Fruit fly (Drosophila melanogaster) whole organism, pupa: Measurements from ENCODE around the gene CG4375.

Source experiments
- CG10348 ChIP-seq: fragments of 200-800 bp; sonication (Bioruptor generic); IDR thresholded peaks from 2 replicates; pipeline ENCODE4 v1.3.6; 2022; ENCODE audit warnings: missing biosample characterization, missing genetic modification characterization
- CG12605 ChIP-seq: fragments of 200-800 bp; sonication (Bioruptor generic); IDR thresholded peaks from 2 replicates; pipeline ENCODE4 v1.3.6; 2022; ENCODE audit warnings: missing biosample characterization, missing genetic modification characterization
- CG13204 ChIP-seq: fragments of 200-800 bp; sonication (Bioruptor generic); optimal IDR thresholded peaks from 2 replicates; lab custom pipeline; 2018; ENCODE audit warnings: missing biosample characterization, mild to moderate bottlenecking, missing genetic modification characterization, moderate library complexity
- CG14655 ChIP-seq: fragments of 200-800 bp; sonication (Bioruptor generic); optimal IDR thresholded peaks from 3 replicates; lab custom pipeline; 2017; ENCODE audit warnings: mild to moderate bottlenecking, missing biosample characterization, missing genetic modification reagents, missing genetic modification characterization
- CG15710 ChIP-seq: fragments of 200-800 bp; sonication (Bioruptor generic); optimal IDR thresholded peaks from 2 replicates; lab custom pipeline; 2018; ENCODE audit warnings: missing biosample characterization, mild to moderate bottlenecking, missing genetic modification characterization, moderate library complexity
- CG17806 ChIP-seq: fragments of 200-800 bp; sonication (Bioruptor generic); optimal IDR thresholded peaks from 2 replicates; lab custom pipeline; 2018; ENCODE audit warnings: missing biosample characterization, mild to moderate bottlenecking, missing genetic modification characterization, moderate library complexity
- CG32121 ChIP-seq: fragments of 200-800 bp; sonication (Bioruptor generic); IDR thresholded peaks from 2 replicates; pipeline ENCODE4 v1.3.6; 2022; ENCODE audit warnings: missing biosample characterization, missing genetic modification characterization
- CG34367 ChIP-seq: fragments of 200-800 bp; sonication (Bioruptor generic); optimal IDR thresholded peaks from 2 replicates; lab custom pipeline; 2018; ENCODE audit warnings: missing biosample characterization, mild to moderate bottlenecking, missing genetic modification characterization
- CG4496 ChIP-seq: fragments of 200-800 bp; sonication (Bioruptor generic); IDR thresholded peaks from 3 replicates; pipeline ENCODE4 v1.3.6; 2022; ENCODE audit warnings: missing biosample characterization, missing genetic modification characterization
- CG8159 ChIP-seq: fragments of 200-800 bp; sonication (Bioruptor generic); optimal IDR thresholded peaks from 3 replicates; lab custom pipeline; 2018; ENCODE audit warnings: missing biosample characterization, mild to moderate bottlenecking, missing genetic modification characterization, moderate library complexity
- CG8301 ChIP-seq: fragments of 200-800 bp; sonication (Bioruptor generic); optimal IDR thresholded peaks from 2 replicates; lab custom pipeline; 2018; ENCODE audit warnings: missing biosample characterization, mild to moderate bottlenecking, missing genetic modification characterization
- CG9948 ChIP-seq: fragments of 200-800 bp; sonication (Bioruptor generic); optimal IDR thresholded peaks from 2 replicates; lab custom pipeline; 2018; ENCODE audit warnings: missing biosample characterization, mild to moderate bottlenecking, missing genetic modification characterization, moderate library complexity
- D1 ChIP-seq: fragments of 200-800 bp; sonication (Bioruptor generic); optimal IDR thresholded peaks from 2 replicates; lab custom pipeline; 2018; ENCODE audit warnings: missing biosample characterization, mild to moderate bottlenecking, missing genetic modification characterization, moderate library complexity
- EcR ChIP-seq: fragments of 200-800 bp; sonication (Bioruptor generic); optimal IDR thresholded peaks from 3 replicates; lab custom pipeline; 2019; ENCODE audit warnings: missing biosample characterization, missing genetic modification characterization, mild to moderate bottlenecking, moderate library complexity, missing genetic modification reagents
- Ets98B ChIP-seq: fragments of 200-800 bp; sonication (Bioruptor generic); IDR thresholded peaks from 2 replicates; pipeline ENCODE4 v1.3.6; 2022; ENCODE audit warnings: missing biosample characterization, missing genetic modification characterization
- Pif1A ChIP-seq: fragments of 200-800 bp; sonication (Bioruptor generic); optimal IDR thresholded peaks from 3 replicates; lab custom pipeline; 2016; ENCODE audit warnings: missing biosample characterization, missing genetic modification characterization
- Pif1B ChIP-seq: fragments of 200-800 bp; sonication (Bioruptor generic); optimal IDR thresholded peaks from 3 replicates; lab custom pipeline; 2016; ENCODE audit warnings: missing biosample characterization, missing genetic modification characterization
- Snoo ChIP-seq: fragments of 200-800 bp; sonication (Bioruptor generic); optimal IDR thresholded peaks from 3 replicates; lab custom pipeline; 2017; ENCODE audit warnings: missing biosample characterization, mild to moderate bottlenecking, missing genetic modification characterization, inconsistent platforms
- fd96Ca ChIP-seq: fragments of 200-800 bp; sonication (Bioruptor generic); IDR thresholded peaks from 3 replicates; pipeline ENCODE4 v1.3.6; 2022; ENCODE audit warnings: missing biosample characterization, missing genetic modification characterization
- gl ChIP-seq: fragments of 200-800 bp; sonication (Bioruptor generic); optimal IDR thresholded peaks from 2 replicates; lab custom pipeline; 2018; ENCODE audit warnings: missing biosample characterization, mild to moderate bottlenecking, missing genetic modification characterization
- rn ChIP-seq: fragments of 200-800 bp; sonication (Bioruptor generic); IDR thresholded peaks from 2 replicates; pipeline ENCODE4 v1.3.6; 2022; ENCODE audit warnings: missing biosample characterization, missing genetic modification characterization

The CG4375 gene

dm6 chr2L:1072184-1072583 lies 45.5 kb upstream of the CG4375 start:
- TF ChIP-seq CG8301 (tag; lab: Kevin White, UChicago): peak; percentile 38
- no peak for TF ChIP-seq Snoo
- peak; percentile 72 for TF ChIP-seq CG14655 (GFP tag; lab: Kevin White, UChicago)
- TF ChIP-seq EcR (GFP tag; lab: Kevin White, UChicago): no peak
- TF ChIP-seq D1 (tag; lab: Kevin White, UChicago): no peak
- peak; percentile 84 for TF ChIP-seq CG4496 (GFP tag; lab: Robert Waterston, UW)
- TF ChIP-seq CG34367 (tag; lab: Kevin White, UChicago): peak; percentile 69
- peak; percentile 70 for TF ChIP-seq Pif1B
- TF ChIP-seq CG17806 (tag; lab: Kevin White, UChicago): peak; percentile 45
- no peak for TF ChIP-seq CG10348 (GFP tag; lab: Robert Waterston, UW)
- peak; percentile 87 for TF ChIP-seq fd96Ca (GFP tag; lab: Robert Waterston, UW)
- TF ChIP-seq CG8159 (tag; lab: Kevin White, UChicago): peak; percentile 63
- peak; percentile 71 for TF ChIP-seq rn
- TF ChIP-seq CG9948 (tag; lab: Kevin White, UChicago): peak; percentile 18
- peak; percentile 75 for TF ChIP-seq CG32121 (GFP tag; lab: Robert Waterston, UW)
- TF ChIP-seq gl (tag; lab: Kevin White, UChicago): peak; percentile 81
- peak; percentile 83 for TF ChIP-seq Pif1A (GFP tag; lab: Kevin White, UChicago)
- peak; percentile 53 for TF ChIP-seq CG15710 (tag; lab: Kevin White, UChicago)
- peak; percentile 44; the same call in 1 of the 2 replicates for TF ChIP-seq CG12605
- TF ChIP-seq Ets98B (GFP tag; lab: Robert Waterston, UW): peak; percentile 80
- peak; percentile 34 for TF ChIP-seq CG13204 (GFP tag; lab: Kevin White, UChicago)

- TF ChIP-seq CG15710 (tag; lab: Kevin White, UChicago) (peak; percentile 34), CG17806 (tag; lab: Kevin White, UChicago) (peak; percentile 6), fd96Ca (GFP tag; lab: Robert Waterston, UW) (peak; percentile 49; the same call in 2 of the 3 replicates), CG9948 (tag; lab: Kevin White, UChicago) (peak; percentile 5), CG8301 (tag; lab: Kevin White, UChicago) (peak; percentile 36), CG4496 (GFP tag; lab: Robert Waterston, UW) (0 out of 3 replicates have a peak, but pooled peaks have one; percentile 34), Pif1A (GFP tag; lab: Kevin White, UChicago) (no peak), rn (no peak), CG8159 (tag; lab: Kevin White, UChicago) (peak; percentile 5), CG14655 (GFP tag; lab: Kevin White, UChicago) (peak; percentile 39), Pif1B (no peak)
- TF ChIP-seq, all 21 proteins: peak for 8
Observed at dm6 chr2L:1070941-1071340, 44.2 kb upstream of the CG4375 start.

dm6 chr2L:1070332-1070731 lies 43.6 kb upstream of the CG4375 start:
- TF ChIP-seq CG14655 (GFP tag; lab: Kevin White, UChicago) (peak; percentile 79), CG8301 (tag; lab: Kevin White, UChicago) (peak; percentile 75), fd96Ca (GFP tag; lab: Robert Waterston, UW) (peak; percentile 72; the same call in 2 of the 3 replicates), rn (no peak), CG15710 (tag; lab: Kevin White, UChicago) (peak; percentile 70), CG9948 (tag; lab: Kevin White, UChicago) (peak; percentile 68), CG17806 (tag; lab: Kevin White, UChicago) (peak; percentile 70), Ets98B (GFP tag; lab: Robert Waterston, UW) (peak; percentile 59), CG13204 (GFP tag; lab: Kevin White, UChicago) (no peak), CG8159 (tag; lab: Kevin White, UChicago) (peak; percentile 72), EcR (GFP tag; lab: Kevin White, UChicago) (no peak), CG34367 (tag; lab: Kevin White, UChicago) (peak; percentile 63), Snoo (peak; percentile 53), D1 (tag; lab: Kevin White, UChicago) (peak; percentile 5), CG12605 (no peak), CG10348 (GFP tag; lab: Robert Waterston, UW) (no peak), CG32121 (GFP tag; lab: Robert Waterston, UW) (peak; percentile 39; the same call in 1 of the 2 replicates), Pif1B (peak; percentile 44), gl (tag; lab: Kevin White, UChicago) (peak; percentile 50), Pif1A (GFP tag; lab: Kevin White, UChicago) (peak; percentile 69), CG4496 (GFP tag; lab: Robert Waterston, UW) (peak; percentile 68; the same call in 2 of the 3 replicates)

dm6 chr2L:1069475-1069874 lies 42.8 kb upstream of the CG4375 start:
- TF ChIP-seq gl (tag; lab: Kevin White, UChicago) (no peak), CG8159 (tag; lab: Kevin White, UChicago) (no peak), CG15710 (tag; lab: Kevin White, UChicago) (no peak), CG34367 (tag; lab: Kevin White, UChicago) (no peak), D1 (tag; lab: Kevin White, UChicago) (no peak), Pif1A (GFP tag; lab: Kevin White, UChicago) (no peak), rn (no peak), CG17806 (tag; lab: Kevin White, UChicago) (no peak), CG12605 (no peak), CG10348 (GFP tag; lab: Robert Waterston, UW) (no peak), fd96Ca (GFP tag; lab: Robert Waterston, UW) (no peak), CG9948 (tag; lab: Kevin White, UChicago) (no peak), CG32121 (GFP tag; lab: Robert Waterston, UW) (no peak), Pif1B (no peak), CG8301 (tag; lab: Kevin White, UChicago) (no peak), CG14655 (GFP tag; lab: Kevin White, UChicago) (no peak)

dm6 chr2L:1068517-1069107 lies 41.9 kb upstream of the CG4375 start:
- TF ChIP-seq CG8159 (tag; lab: Kevin White, UChicago): no peak
- TF ChIP-seq D1 (tag; lab: Kevin White, UChicago): no peak
- TF ChIP-seq CG14655 (GFP tag; lab: Kevin White, UChicago): no peak
- no peak for TF ChIP-seq Pif1A (GFP tag; lab: Kevin White, UChicago)
- TF ChIP-seq fd96Ca (GFP tag; lab: Robert Waterston, UW): no peak
- TF ChIP-seq CG10348 (GFP tag; lab: Robert Waterston, UW): no peak
- TF ChIP-seq gl (tag; lab: Kevin White, UChicago): no peak
- no peak for TF ChIP-seq CG12605
- TF ChIP-seq CG15710 (tag; lab: Kevin White, UChicago): no peak
- TF ChIP-seq rn: no peak
- TF ChIP-seq Ets98B (GFP tag; lab: Robert Waterston, UW): no peak
- no peak for TF ChIP-seq CG8301 (tag; lab: Kevin White, UChicago)
- no peak for TF ChIP-seq Snoo
- TF ChIP-seq EcR (GFP tag; lab: Kevin White, UChicago): no peak
- no peak for TF ChIP-seq CG9948 (tag; lab: Kevin White, UChicago)
- no peak for TF ChIP-seq CG32121 (GFP tag; lab: Robert Waterston, UW)
- TF ChIP-seq CG17806 (tag; lab: Kevin White, UChicago): no peak
- no peak for TF ChIP-seq Pif1B
- no peak for TF ChIP-seq CG34367 (tag; lab: Kevin White, UChicago)
- no peak for TF ChIP-seq CG13204 (GFP tag; lab: Kevin White, UChicago)
